Fruit fly (Drosophila melanogaster): ENCODE results near the gene CG5916.

CG5916 gene

dm6 chr3R:16180476-16181070 is 33.7 kb downstream of the CG5916 start, which contains the start of gene CG8927 (continued):
- TF ChIP-seq Hr51 (GFP tag; optimal IDR thresholded peaks at IDR 0.05) = no peak
- TF ChIP-seq sob (GFP tag; IDR thresholded peaks at IDR 0.05) = no peak
- no peak for TF ChIP-seq CG1529 (GFP tag; optimal IDR thresholded peaks at IDR 0.05)
- TF ChIP-seq crol (GFP tag; IDR thresholded peaks at IDR 0.05) = no peak
- TF ChIP-seq eve (GFP tag; optimal IDR thresholded peaks at IDR 0.05) = no peak
- no peak for TF ChIP-seq Asciz (GFP tag; optimal IDR thresholded peaks at IDR 0.05)
- TF ChIP-seq CG14860 (GFP tag; IDR thresholded peaks at IDR 0.05; ENCODE audit: partially characterized antibody) = no peak
- no peak for TF ChIP-seq wek (GFP tag; optimal IDR thresholded peaks at IDR 0.05)
- no peak for TF ChIP-seq CG2678 (tag; optimal IDR thresholded peaks at IDR 0.05)
- peak in 1 of 2 experiments; percentile 2 for TF ChIP-seq crp (GFP tag; optimal IDR thresholded peaks at IDR 0.05)
- TF ChIP-seq GATAe (GFP tag; conservative IDR thresholded peaks at IDR 0.05) = no peak
- TF ChIP-seq cad (GFP tag; optimal IDR thresholded peaks at IDR 0.05) = no peak
- no peak for TF ChIP-seq ase (GFP tag; IDR thresholded peaks at IDR 0.05)
- peak; percentile 32 for TF ChIP-seq gfzf (GFP tag; optimal IDR thresholded peaks at IDR 0.05)
- TF ChIP-seq Jarid2 (GFP tag; optimal IDR thresholded peaks at IDR 0.05) = no peak
- TF ChIP-seq CG43689 (GFP tag; IDR thresholded peaks at IDR 0.05) = no peak
- TF ChIP-seq CG33213 (GFP tag; optimal IDR thresholded peaks at IDR 0.05) = peak; percentile 12
- no peak for TF ChIP-seq stc (GFP tag; IDR thresholded peaks at IDR 0.05)
- no peak for TF ChIP-seq zen (tag; optimal IDR thresholded peaks at IDR 0.05)
- TF ChIP-seq CG8478 (optimal IDR thresholded peaks at IDR 0.05) = no peak
- TF ChIP-seq CG7372 (GFP tag; IDR thresholded peaks at IDR 0.05) = peak; percentile 92
- no peak for TF ChIP-seq danr (GFP tag; IDR thresholded peaks at IDR 0.05)
- no peak for TF ChIP-seq CHES-1-like (GFP tag; optimal IDR thresholded peaks at IDR 0.05)
- no peak for TF ChIP-seq oc (tag; optimal IDR thresholded peaks at IDR 0.05)
- TF ChIP-seq CG32767 (GFP tag; IDR thresholded peaks at IDR 0.05) = no peak
- TF ChIP-seq Hmr (GFP tag; optimal IDR thresholded peaks at IDR 0.05) = peak; percentile 16
- TF ChIP-seq CG12744 (GFP tag; optimal IDR thresholded peaks at IDR 0.05) = no peak
- TF ChIP-seq CG15514 (GFP tag; optimal IDR thresholded peaks at IDR 0.05) = peak; percentile 17
- TF ChIP-seq lbe (GFP tag; optimal IDR thresholded peaks at IDR 0.05) = no peak
- TF ChIP-seq Dfd (GFP tag; optimal IDR thresholded peaks at IDR 0.05) = no peak

dm6 chr3R:16182269-16182875 is 35.5 kb downstream of the CG5916 start:
- TF ChIP-seq Med (GFP tag) (peak; percentile 42), CG31365 (tag; optimal IDR thresholded peaks at IDR 0.05) (no peak), sc (optimal IDR thresholded peaks at IDR 0.05) (no peak), sc (GFP tag; optimal IDR thresholded peaks at IDR 0.05) (no peak), CG4424 (GFP tag; optimal IDR thresholded peaks at IDR 0.05) (no peak), Fer1 (GFP tag; optimal IDR thresholded peaks at IDR 0.05) (no peak), NFAT (GFP tag; IDR thresholded peaks at IDR 0.05) (0 out of 2 replicates have a peak, but pooled peaks have one; percentile 17), Ets65A (GFP tag) (peak; percentile 51), Pdp1 (GFP tag; optimal IDR thresholded peaks at IDR 0.05) (peak in 1 of 2 experiments; percentile 81), cato (GFP tag; optimal IDR thresholded peaks at IDR 0.05; ENCODE audit: borderline replicate concordance) (no peak)
